Fruit fly (Drosophila melanogaster): ENCODE data around the gene Ca-alpha1T.

DNA sequence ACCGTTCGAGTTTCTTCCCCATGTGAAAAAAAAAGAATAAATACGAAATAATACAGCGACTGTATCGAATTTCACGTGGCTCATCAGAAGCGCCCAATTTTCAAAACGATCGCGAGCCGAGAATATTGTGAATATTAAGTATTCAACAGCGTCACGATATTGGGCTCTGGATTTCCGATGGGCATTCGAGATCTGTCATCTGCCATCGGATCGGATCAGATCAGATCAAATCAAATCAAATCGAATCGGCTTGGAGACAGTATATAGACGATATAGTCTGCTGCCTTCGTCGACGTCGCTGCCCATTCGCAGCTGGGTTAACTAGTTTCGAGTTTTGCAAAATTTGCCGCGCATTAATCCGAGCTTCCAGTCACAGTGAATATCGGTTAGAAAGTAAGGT is 97.7 kb downstream of the Ca-alpha1T start:
- TF ChIP-seq CG30431 (GFP tag; optimal IDR thresholded peaks at IDR 0.05) (no peak), CG12236 (GFP tag; optimal IDR thresholded peaks at IDR 0.05) (no peak), bab2 (GFP tag; optimal IDR thresholded peaks at IDR 0.05) (no peak), CG18011 (GFP tag; optimal IDR thresholded peaks at IDR 0.05) (no peak), CG34224 (GFP tag; IDR thresholded peaks at IDR 0.05; ENCODE audit: partially characterized antibody) (no peak), CG4820 (GFP tag; optimal IDR thresholded peaks at IDR 0.05) (no peak), vnd (GFP tag; IDR thresholded peaks at IDR 0.05; ENCODE audit: partially characterized antibody) (no peak), row (GFP tag; IDR thresholded peaks at IDR 0.05) (no peak), eyg (GFP tag; optimal IDR thresholded peaks at IDR 0.05) (no peak), sisA (GFP tag; IDR thresholded peaks at IDR 0.05) (no peak), CG6689 (GFP tag; IDR thresholded peaks at IDR 0.05) (no peak), CG3407 (GFP tag; optimal IDR thresholded peaks at IDR 0.05) (no peak), psq (GFP tag; optimal IDR thresholded peaks at IDR 0.05) (no peak)

Data from whole organism, embryonic.